Fruit fly (Drosophila melanogaster): ENCODE results near the gene PsGEF.

DNA sequence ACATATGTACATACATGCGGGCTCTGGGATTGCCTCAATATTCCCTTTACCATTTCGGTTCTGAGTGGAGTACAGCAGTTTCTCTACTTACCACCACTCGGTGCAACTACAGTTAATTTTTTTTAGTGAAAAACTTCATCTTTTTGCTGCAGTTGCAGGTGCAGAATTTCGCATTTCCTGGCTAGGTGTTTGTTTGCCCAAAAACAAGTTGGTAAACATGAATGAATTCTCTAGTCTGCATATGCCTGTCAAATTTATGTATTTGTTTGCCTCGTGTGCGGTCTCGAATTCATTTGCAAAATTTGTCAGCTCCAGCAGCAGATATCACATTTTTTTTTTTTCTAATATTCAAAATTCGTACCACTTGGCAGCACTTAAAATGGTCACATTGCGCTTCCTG lies 60.6 kb downstream of the PsGEF start, which contains the start of gene CG2854:
- TF ChIP-seq Hr4 (GFP tag; optimal IDR thresholded peaks at IDR 0.05) (no peak), topi (GFP tag; optimal IDR thresholded peaks at IDR 0.05) (no peak), Sox15 (GFP tag; optimal IDR thresholded peaks at IDR 0.05) (no peak), OdsH (GFP tag; optimal IDR thresholded peaks at IDR 0.05) (no peak), CG11902 (GFP tag; optimal IDR thresholded peaks at IDR 0.05) (no peak), Lpt (GFP tag; optimal IDR thresholded peaks at IDR 0.05) (no peak), CG9139 (GFP tag; optimal IDR thresholded peaks at IDR 0.05) (no peak), Gug (GFP tag; IDR thresholded peaks at IDR 0.05) (no peak)
